Worm (Caenorhabditis elegans): ENCODE results near the gene dre-1.

dre-1 gene

ce11 chrV:6517305-6518224 lies 28.7 kb downstream of the dre-1 start:
- TF ChIP-seq W03F9.2 (tag; optimal IDR thresholded peaks at IDR 0.05) (no peak), him-1 (tag; optimal IDR thresholded peaks at IDR 0.05) (no peak), dao-5 (tag; optimal IDR thresholded peaks at IDR 0.05) (no peak)

- TF ChIP-seq him-1 (tag; optimal IDR thresholded peaks at IDR 0.05), result no peak
- no peak for TF ChIP-seq W03F9.2 (tag; optimal IDR thresholded peaks at IDR 0.05)
- no peak for TF ChIP-seq dao-5 (tag; optimal IDR thresholded peaks at IDR 0.05)
Observed at ce11 chrV:6516491-6517304, 29.6 kb downstream of the dre-1 start, which contains the start of gene mdh-1. Gene mdh-1, minus strand, starts transcription at chrV:6516526.

- TF ChIP-seq dao-5 (tag; optimal IDR thresholded peaks at IDR 0.05), result no peak
- no peak for TF ChIP-seq him-1 (tag; optimal IDR thresholded peaks at IDR 0.05)
- no peak for TF ChIP-seq W03F9.2 (tag; optimal IDR thresholded peaks at IDR 0.05)
Observed at ce11 chrV:6515344-6515743, 31.0 kb downstream of the dre-1 start.

ce11 chrV:6514887-6515324 lies 31.4 kb downstream of the dre-1 start, which contains the start of gene dpy-11:
Gene dpy-11, minus strand, starts transcription at chrV:6515240.
- TF ChIP-seq W03F9.2 (tag; optimal IDR thresholded peaks at IDR 0.05), result peak; percentile 18
- TF ChIP-seq dao-5 (tag; optimal IDR thresholded peaks at IDR 0.05), result no peak

ce11 chrV:6513786-6514430 lies 32.4 kb downstream of the dre-1 start:
- TF ChIP-seq him-1 (tag; optimal IDR thresholded peaks at IDR 0.05) (no peak), W03F9.2 (tag; optimal IDR thresholded peaks at IDR 0.05) (no peak), dao-5 (tag; optimal IDR thresholded peaks at IDR 0.05) (no peak)

- TF ChIP-seq dao-5 (tag; optimal IDR thresholded peaks at IDR 0.05) (no peak), him-1 (tag; optimal IDR thresholded peaks at IDR 0.05) (no peak), W03F9.2 (tag; optimal IDR thresholded peaks at IDR 0.05) (no peak)
Observed at ce11 chrV:6513356-6513755, 32.9 kb downstream of the dre-1 start.

- TF ChIP-seq W03F9.2 (tag; optimal IDR thresholded peaks at IDR 0.05) (no peak), dao-5 (tag; optimal IDR thresholded peaks at IDR 0.05) (no peak), him-1 (tag; optimal IDR thresholded peaks at IDR 0.05) (no peak)
Observed at ce11 chrV:6511121-6511520, 35.2 kb downstream of the dre-1 start, which contains the start of gene ubh-1. Gene ubh-1, minus strand, starts transcription at chrV:6511409.

ce11 chrV:6510622-6511021 lies 35.7 kb downstream of the dre-1 start:
- no peak for TF ChIP-seq W03F9.2 (tag; optimal IDR thresholded peaks at IDR 0.05)
- TF ChIP-seq dao-5 (tag; optimal IDR thresholded peaks at IDR 0.05), result no peak
- no peak for TF ChIP-seq him-1 (tag; optimal IDR thresholded peaks at IDR 0.05)

- TF ChIP-seq W03F9.2 (tag; optimal IDR thresholded peaks at IDR 0.05), result no peak
Observed at ce11 chrV:6509717-6510116, 36.6 kb downstream of the dre-1 start, which contains the start of gene ubh-2. Gene ubh-2, minus strand, starts transcription at chrV:6509817.

ce11 chrV:6508703-6509102 lies 37.6 kb downstream of the dre-1 start, which contains the start of gene ubh-3:
Gene ubh-3, minus strand, starts transcription at chrV:6508803.
- no peak for TF ChIP-seq dao-5 (tag; optimal IDR thresholded peaks at IDR 0.05)
- no peak for TF ChIP-seq him-1 (tag; optimal IDR thresholded peaks at IDR 0.05)
- TF ChIP-seq W03F9.2 (tag; optimal IDR thresholded peaks at IDR 0.05), result no peak

- TF ChIP-seq dao-5 (tag; optimal IDR thresholded peaks at IDR 0.05) (no peak), W03F9.2 (tag; optimal IDR thresholded peaks at IDR 0.05) (no peak), him-1 (tag; optimal IDR thresholded peaks at IDR 0.05) (no peak)
Observed at ce11 chrV:6506238-6506956, 39.9 kb downstream of the dre-1 start.

ce11 chrV:6505339-6505811 lies 40.9 kb downstream of the dre-1 start, which contains the start of gene W01A11.7:
Gene W01A11.7, minus strand, starts transcription at chrV:6505389.
- TF ChIP-seq him-1 (tag; optimal IDR thresholded peaks at IDR 0.05), result no peak
- no peak for TF ChIP-seq W03F9.2 (tag; optimal IDR thresholded peaks at IDR 0.05)
- TF ChIP-seq dao-5 (tag; optimal IDR thresholded peaks at IDR 0.05), result no peak
